Worm (Caenorhabditis elegans) whole organism, young adult: ENCODE data around the gene ceh-37.

ENCODE experiments used
- B0336.3 ChIP-seq: fragments of 200-800 bp; sonication (Bioruptor generic); IDR thresholded peaks from 2 replicates; pipeline ENCODE4 v1.3.6; 2022; ENCODE audit warnings: missing genetic modification characterization, missing compliant biosample characterization
- D2030.7 ChIP-seq: fragments of 200-800 bp; sonication (Bioruptor generic); IDR thresholded peaks from 2 replicates; pipeline ENCODE4 v1.3.6; 2022; ENCODE audit warnings: missing genetic modification reagents, missing genetic modification characterization, missing compliant biosample characterization
- F23B12.7 ChIP-seq: sonication (generic microtip); optimal IDR thresholded peaks from 2 replicates; lab custom pipeline; 2017; ENCODE audit warnings: missing genetic modification characterization, mild to moderate bottlenecking, missing compliant biosample characterization, antibody characterized with exemption, moderate library complexity; ENCODE audit not compliant: insufficient read depth
- F33H1.4 ChIP-seq: fragments of 200-800 bp; sonication (Bioruptor generic); IDR thresholded peaks from 2 replicates; pipeline ENCODE4 v1.3.6; 2022; ENCODE audit warnings: missing genetic modification reagents, missing genetic modification characterization, missing compliant biosample characterization
- F49E8.2 ChIP-seq: sonication (generic microtip); optimal IDR thresholded peaks from 3 replicates; lab custom pipeline; 2017; ENCODE audit warnings: missing genetic modification characterization, mild to moderate bottlenecking, missing compliant biosample characterization, antibody characterized with exemption, moderate library complexity; ENCODE audit not compliant: insufficient read depth
- F52B5.7 ChIP-seq: sonication (generic microtip); optimal IDR thresholded peaks from 2 replicates; lab custom pipeline; 2016; ENCODE audit warnings: mild to moderate bottlenecking, missing genetic modification characterization, missing compliant biosample characterization
- F57A8.1 ChIP-seq: fragments of 200-800 bp; sonication (Bioruptor generic); optimal IDR thresholded peaks from 2 replicates; lab custom pipeline; 2018; ENCODE audit warnings: mild to moderate bottlenecking, missing genetic modification characterization, moderate library complexity, missing compliant biosample characterization
- K12H6.12 ChIP-seq: fragments of 200-800 bp; sonication (Bioruptor generic); optimal IDR thresholded peaks from 2 replicates; lab custom pipeline; 2018; ENCODE audit warnings: mild to moderate bottlenecking, missing genetic modification characterization, missing compliant biosample characterization
- Y53F4B.3 ChIP-seq: fragments of 200-800 bp; sonication (Bioruptor generic); IDR thresholded peaks from 2 replicates; pipeline ENCODE4 v1.3.6; 2022; ENCODE audit warnings: missing genetic modification reagents, missing genetic modification characterization, missing compliant biosample characterization
- Y56A3A.18 ChIP-seq: fragments of 200-800 bp; sonication (Bioruptor generic); IDR thresholded peaks from 2 replicates; pipeline ENCODE4 v1.3.6; 2022; ENCODE audit warnings: missing genetic modification reagents, missing genetic modification characterization, missing compliant biosample characterization
- Y79H2A.3 ChIP-seq: fragments of 200-800 bp; sonication (Bioruptor generic); conservative IDR thresholded peaks from 2 replicates; pipeline ENCODE4 v1.3.6; 2022; ENCODE audit warnings: missing genetic modification reagents, missing genetic modification characterization, missing compliant biosample characterization
- akir-1 ChIP-seq: fragments of 200-800 bp; sonication (Bioruptor generic); optimal IDR thresholded peaks from 2 replicates; lab custom pipeline; 2018; ENCODE audit warnings: mild to moderate bottlenecking, missing genetic modification characterization, moderate library complexity, missing compliant biosample characterization
- aptf-2 ChIP-seq: fragments of 200-800 bp; sonication (Bioruptor generic); conservative IDR thresholded peaks from 2 replicates; pipeline ENCODE4 v1.3.6; 2022; ENCODE audit warnings: missing genetic modification reagents, missing genetic modification characterization, missing compliant biosample characterization
- atf-7 ChIP-seq: sonication (generic microtip); optimal IDR thresholded peaks from 2 replicates; lab custom pipeline; 2017; ENCODE audit warnings: mild to moderate bottlenecking, missing genetic modification characterization, missing compliant biosample characterization
- attf-3 ChIP-seq: fragments of 200-800 bp; sonication (Bioruptor generic); conservative IDR thresholded peaks from 2 replicates; pipeline ENCODE4 v1.3.6; 2022; ENCODE audit warnings: missing genetic modification reagents, missing genetic modification characterization, missing compliant biosample characterization
- attf-5 ChIP-seq: fragments of 200-800 bp; sonication (Bioruptor generic); optimal IDR thresholded peaks from 2 replicates; lab custom pipeline; 2018; ENCODE audit warnings: mild to moderate bottlenecking, missing genetic modification characterization, missing compliant biosample characterization
- cebp-1 ChIP-seq, 2 experiments: fragments of 200-800 bp in 1 of 2; sonication (Bioruptor generic) in 1 of 2; sonication (generic microtip) in 1 of 2; IDR thresholded peaks in 1 of 2; optimal IDR thresholded peaks in 1 of 2; 2 replicates each; pipeline versions ENCODE4 v1.3.6 to Lab custom; 2017 to 2022; ENCODE audit warnings: missing compliant biosample characterization in 2 of 2, missing genetic modification characterization in 2 of 2, mild to moderate bottlenecking in 1 of 2, missing genetic modification reagents in 1 of 2, moderate library complexity in 1 of 2
- ceh-27 ChIP-seq: fragments of 200-800 bp; sonication (Bioruptor generic); optimal IDR thresholded peaks from 2 replicates; lab custom pipeline; 2018; ENCODE audit warnings: mild to moderate bottlenecking, missing genetic modification characterization, moderate library complexity, missing compliant biosample characterization
- ceh-91 ChIP-seq: fragments of 200-800 bp; sonication (Bioruptor generic); IDR thresholded peaks from 2 replicates; pipeline ENCODE4 v1.3.6; 2022; ENCODE audit warnings: missing genetic modification reagents, missing genetic modification characterization, missing compliant biosample characterization
- efl-1 ChIP-seq: fragments of 150-350 bp; optimal IDR thresholded peaks from 2 replicates; lab custom pipeline; 2014; ENCODE audit warnings: missing biosample characterization, missing genetic modification reagents, missing genetic modification characterization
- egl-18 ChIP-seq: fragments of 200-800 bp; sonication (Bioruptor generic); IDR thresholded peaks from 2 replicates; pipeline ENCODE4 v1.3.6; 2022; ENCODE audit warnings: missing genetic modification reagents, missing genetic modification characterization, missing compliant biosample characterization
- gei-17 ChIP-seq: fragments of 200-800 bp; sonication (Bioruptor generic); optimal IDR thresholded peaks from 2 replicates; lab custom pipeline; 2018; ENCODE audit warnings: mild to moderate bottlenecking, missing genetic modification characterization, missing compliant biosample characterization
- hlh-26 ChIP-seq: fragments of 200-800 bp; sonication (Bioruptor generic); conservative IDR thresholded peaks from 2 replicates; pipeline ENCODE4 v1.3.6; 2022; ENCODE audit warnings: missing genetic modification reagents, missing genetic modification characterization, missing compliant biosample characterization
- hmg-20 ChIP-seq: fragments of 200-800 bp; sonication (Bioruptor generic); IDR thresholded peaks from 2 replicates; pipeline ENCODE4 v1.3.6; 2022; ENCODE audit warnings: missing genetic modification reagents, missing genetic modification characterization, missing compliant biosample characterization
- hsf-1 ChIP-seq: fragments of 200-800 bp; sonication (Bioruptor generic); IDR thresholded peaks from 2 replicates; pipeline ENCODE4 v1.3.6; 2022; ENCODE audit warnings: missing genetic modification reagents, missing genetic modification characterization, missing compliant biosample characterization
- let-526 ChIP-seq: fragments of 200-800 bp; sonication (Bioruptor generic); IDR thresholded peaks from 2 replicates; pipeline ENCODE4 v1.3.6; 2022; ENCODE audit warnings: missing genetic modification reagents, missing genetic modification characterization, missing compliant biosample characterization
- let-607 ChIP-seq, 2 experiments: fragments of 200-800 bp in 1 of 2; sonication (Bioruptor generic) in 1 of 2; sonication (generic microtip) in 1 of 2; optimal IDR thresholded peaks; 2 replicates each; lab custom pipeline; 2016 to 2018; ENCODE audit warnings: mild to moderate bottlenecking in 2 of 2, missing compliant biosample characterization in 2 of 2, missing genetic modification characterization in 2 of 2, moderate library complexity in 2 of 2, missing genotype in 1 of 2
- lin-40 ChIP-seq: sonication (generic microtip); optimal IDR thresholded peaks from 2 replicates; lab custom pipeline; 2016; ENCODE audit warnings: missing genetic modification characterization, mild to moderate bottlenecking, missing compliant biosample characterization, missing genotype, missing genetic modification reagents
- lsl-1 ChIP-seq: fragments of 200-800 bp; sonication (Bioruptor generic); optimal IDR thresholded peaks from 2 replicates; lab custom pipeline; 2018; ENCODE audit warnings: mild to moderate bottlenecking, missing genetic modification characterization, moderate library complexity, missing compliant biosample characterization
- madf-8 ChIP-seq: fragments of 200-800 bp; sonication (Bioruptor generic); conservative IDR thresholded peaks from 2 replicates; pipeline ENCODE4 v1.3.6; 2022; ENCODE audit warnings: missing genetic modification reagents, missing genetic modification characterization, missing compliant biosample characterization
- nfya-2 ChIP-seq: fragments of 200-800 bp; sonication (Bioruptor generic); IDR thresholded peaks from 2 replicates; pipeline ENCODE4 v1.3.6; 2022; ENCODE audit warnings: missing genetic modification reagents, missing genetic modification characterization, missing compliant biosample characterization
- nhr-179 ChIP-seq: sonication (generic microtip); optimal IDR thresholded peaks from 2 replicates; lab custom pipeline; 2016; ENCODE audit warnings: mild to moderate bottlenecking, missing genetic modification characterization, missing compliant biosample characterization
- nhr-27 ChIP-seq: fragments of 200-800 bp; sonication (Bioruptor generic); optimal IDR thresholded peaks from 2 replicates; lab custom pipeline; 2018; ENCODE audit warnings: mild to moderate bottlenecking, missing genetic modification characterization, moderate library complexity, missing compliant biosample characterization
- pha-4 ChIP-seq: fragments of 150-350 bp; sonication (generic microtip); optimal IDR thresholded peaks from 2 replicates; lab custom pipeline; 2014; ENCODE audit warnings: missing biosample characterization, missing genetic modification reagents, missing genetic modification characterization
- rcor-1 ChIP-seq: fragments of 200-800 bp; sonication (Bioruptor generic); IDR thresholded peaks from 2 replicates; pipeline ENCODE4 v1.3.6; 2022; ENCODE audit warnings: missing genetic modification reagents, missing genetic modification characterization, missing compliant biosample characterization
- rec-8 ChIP-seq, 2 experiments: sonication (generic microtip); optimal IDR thresholded peaks; 2 replicates each; lab custom pipeline; 2016; ENCODE audit warnings: mild to moderate bottlenecking in 2 of 2, missing genetic modification characterization in 2 of 2, missing genetic modification reagents in 2 of 2, missing genotype in 2 of 2, missing biosample characterization in 1 of 2, missing compliant biosample characterization in 1 of 2, moderate library complexity in 1 of 2
- sdz-38 ChIP-seq: sonication (generic microtip); optimal IDR thresholded peaks from 2 replicates; lab custom pipeline; 2016; ENCODE audit warnings: missing genotype, missing genetic modification characterization, missing compliant biosample characterization
- snpc-4 ChIP-seq, 5 experiments: fragments of 150-350 bp in 1 of 5; sonication (generic microtip) in 4 of 5; optimal IDR thresholded peaks; 2 replicates each; lab custom pipeline; 2014 to 2018; ENCODE audit warnings: missing genetic modification characterization in 5 of 5, missing biosample characterization in 3 of 5, antibody characterized with exemption in 2 of 5, mild to moderate bottlenecking in 2 of 5, missing compliant biosample characterization in 2 of 5, missing genotype in 2 of 5, moderate library complexity in 2 of 5, missing genetic modification reagents in 1 of 5
- somi-1 ChIP-seq: fragments of 200-800 bp; sonication (Bioruptor generic); optimal IDR thresholded peaks from 2 replicates; lab custom pipeline; 2018; ENCODE audit warnings: mild to moderate bottlenecking, missing genetic modification characterization, missing compliant biosample characterization
- tbp1 ChIP-seq: fragments of 200-800 bp; sonication (Bioruptor generic); optimal IDR thresholded peaks from 2 replicates; lab custom pipeline; 2018; ENCODE audit warnings: mild to moderate bottlenecking, missing genetic modification characterization, missing compliant biosample characterization
- tlf-1 ChIP-seq: fragments of 200-800 bp; sonication (Bioruptor generic); optimal IDR thresholded peaks from 2 replicates; lab custom pipeline; 2018; ENCODE audit warnings: mild to moderate bottlenecking, missing genetic modification characterization, missing compliant biosample characterization
- unc-130 ChIP-seq: sonication (generic microtip); optimal IDR thresholded peaks from 2 replicates; lab custom pipeline; 2016; ENCODE audit warnings: missing genetic modification reagents, missing genetic modification characterization, missing compliant biosample characterization
- ztf-25 ChIP-seq: fragments of 200-800 bp; sonication (Bioruptor generic); IDR thresholded peaks from 2 replicates; pipeline ENCODE4 v1.3.6; 2022; ENCODE audit warnings: missing genetic modification reagents, missing genetic modification characterization, missing compliant biosample characterization
- ztf-26 ChIP-seq: sonication (generic microtip); optimal IDR thresholded peaks from 2 replicates; lab custom pipeline; 2017; ENCODE audit warnings: missing genetic modification characterization, missing compliant biosample characterization
- ztf-28 ChIP-seq: fragments of 200-800 bp; sonication (Bioruptor generic); IDR thresholded peaks from 2 replicates; pipeline ENCODE4 v1.3.6; 2022; ENCODE audit warnings: missing genetic modification reagents, missing genetic modification characterization, missing compliant biosample characterization
- ztf-6 ChIP-seq: fragments of 200-800 bp; sonication (Bioruptor generic); IDR thresholded peaks from 2 replicates; pipeline ENCODE4 v1.3.6; 2022; ENCODE audit warnings: missing genetic modification reagents, missing genetic modification characterization, missing compliant biosample characterization

The ceh-37 gene

DNA sequence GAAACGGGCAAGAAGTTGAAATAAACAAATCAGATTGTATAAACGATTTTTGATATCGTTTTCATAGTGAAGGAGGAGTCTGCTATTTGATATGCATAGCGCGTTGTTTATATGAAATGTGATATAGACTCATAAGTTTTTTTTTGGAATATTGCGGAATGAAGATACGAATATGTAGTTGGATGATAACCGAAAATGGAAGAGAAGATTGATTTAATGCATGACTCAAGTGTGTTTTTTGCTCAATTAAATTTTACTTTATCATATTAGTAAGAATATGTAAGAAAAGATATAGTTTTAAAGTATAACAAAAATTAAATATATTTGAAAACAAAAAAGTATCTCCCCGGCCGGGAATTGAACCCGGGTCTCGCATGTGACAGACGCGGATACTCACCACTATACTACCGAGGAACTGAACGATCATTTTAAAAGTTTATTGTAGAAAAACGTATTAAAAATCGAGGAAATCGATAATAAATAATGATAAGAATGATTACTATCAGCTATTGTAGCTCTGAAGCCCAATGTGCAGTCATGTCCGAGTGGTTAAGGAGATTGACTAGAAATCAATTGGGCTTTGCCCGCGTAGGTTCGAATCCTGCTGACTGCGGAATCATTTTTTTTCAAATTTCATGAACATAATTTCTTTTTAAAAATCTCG lies 46.0 kb downstream of the ceh-37 start, which contains the start of gene lgc-25 (continued):
- TF ChIP-seq snpc-4 (GFP tag; optimal IDR thresholded peaks at IDR 0.05; lab: Kevin White, UChicago) (peak; percentile 73), snpc-4 (tag; optimal IDR thresholded peaks at IDR 0.05; lab: Kevin White, UChicago) (peak in 3 of 4 experiments; percentile 73 to 77 (median 74)), lsl-1 (GFP tag; lab: Kevin White, UChicago) (no peak), ztf-6 (GFP tag; lab: Robert Waterston, UW) (no peak), ceh-91 (GFP tag; lab: Robert Waterston, UW) (no peak), somi-1 (GFP tag; lab: Kevin White, UChicago) (no peak), rcor-1 (GFP tag; lab: Robert Waterston, UW) (0 out of 2 replicates have a peak, but pooled peaks have one; percentile 45), unc-130 (GFP tag; lab: Kevin White, UChicago) (peak; percentile 30), rec-8 (tag; optimal IDR thresholded peaks at IDR 0.05; lab: Kevin White, UChicago) (peak; percentile 59 to 73), aptf-2 (GFP tag; lab: Robert Waterston, UW) (no peak), akir-1 (no peak), madf-8 (GFP tag; lab: Robert Waterston, UW) (no peak), let-607 (tag; optimal IDR thresholded peaks at IDR 0.05; lab: Kevin White, UChicago) (peak in 1 of 2 experiments; percentile 65), pha-4 (no peak), atf-7 (tag; lab: Kevin White, UChicago) (peak; percentile 21), F49E8.2 (tag; lab: Kevin White, UChicago) (no peak), Y53F4B.3 (GFP tag; lab: Robert Waterston, UW) (no peak), ztf-28 (GFP tag; lab: Robert Waterston, UW) (no peak), hsf-1 (no peak), tbp1 (peak; percentile 91), ztf-25 (no peak), lin-40 (tag; lab: Kevin White, UChicago) (no peak), Y79H2A.3 (no peak), K12H6.12 (no peak), nfya-2 (no peak), nhr-27 (tag; lab: Kevin White, UChicago) (no peak), attf-5 (GFP tag; lab: Kevin White, UChicago) (no peak), nhr-179 (peak; percentile 50), hlh-26 (GFP tag; lab: Robert Waterston, UW) (no peak), attf-3 (GFP tag; lab: Robert Waterston, UW) (no peak), sdz-38 (tag; lab: Kevin White, UChicago) (no peak), F52B5.7 (tag; lab: Kevin White, UChicago) (no peak), F33H1.4 (GFP tag; lab: Robert Waterston, UW) (no peak), Y56A3A.18 (GFP tag; lab: Robert Waterston, UW) (peak; percentile 78), F57A8.1 (GFP tag; lab: Kevin White, UChicago) (no peak), ceh-27 (GFP tag; lab: Kevin White, UChicago) (no peak), tlf-1 (no peak), ztf-26 (tag; lab: Kevin White, UChicago) (peak; percentile 58), let-526 (no peak), gei-17 (GFP tag; lab: Kevin White, UChicago) (peak; percentile 10), egl-18 (GFP tag; lab: Robert Waterston, UW) (no peak), D2030.7 (GFP tag; lab: Robert Waterston, UW) (peak; percentile 79), hmg-20 (no peak), cebp-1 (GFP tag; IDR thresholded peaks at IDR 0.05; lab: Robert Waterston, UW) (0 out of 2 replicates have a peak, but pooled peaks have one; percentile 36), cebp-1 (tag; optimal IDR thresholded peaks at IDR 0.05; lab: Kevin White, UChicago) (no peak), efl-1 (GFP tag; lab: Kevin White, UChicago) (no peak), F23B12.7 (peak; percentile 86), B0336.3 (GFP tag; lab: Robert Waterston, UW) (no peak)
